Worm (Caenorhabditis elegans) whole organism, L1 larva: ENCODE results near the gene srd-39.

Experiments used
- C16A3.4 ChIP-seq: fragments of 150-350 bp; optimal IDR thresholded peaks from 2 replicates; lab custom pipeline; 2014; ENCODE audit warnings: missing biosample characterization, missing genetic modification characterization
- F16B12.6 ChIP-seq: fragments of 150-350 bp; optimal IDR thresholded peaks from 2 replicates; lab custom pipeline; 2014; ENCODE audit warnings: missing biosample characterization, missing genetic modification characterization
- aha-1 ChIP-seq: fragments of 150-350 bp; optimal IDR thresholded peaks from 2 replicates; lab custom pipeline; 2014; ENCODE audit warnings: missing biosample characterization, missing genetic modification characterization
- ama-1 ChIP-seq: fragments of 150-350 bp; optimal IDR thresholded peaks from 2 replicates; lab custom pipeline; 2014
- ceh-63 ChIP-seq: fragments of 200-800 bp; sonication (Bioruptor generic); optimal IDR thresholded peaks from 2 replicates; lab custom pipeline; 2018; ENCODE audit warnings: mild to moderate bottlenecking, missing genetic modification characterization, missing compliant biosample characterization
- ceh-82 ChIP-seq, 3 experiments: fragments of 150-350 bp in 1 of 3; sonication (generic microtip) in 2 of 3; optimal IDR thresholded peaks; 2 replicates each; lab custom pipeline; 2014 to 2017; ENCODE audit warnings: missing biosample characterization in 3 of 3, missing genetic modification characterization in 3 of 3
- dsc-1 ChIP-seq: sonication (generic microtip); optimal IDR thresholded peaks from 2 replicates; lab custom pipeline; 2016; ENCODE audit warnings: mild to moderate bottlenecking, missing genetic modification characterization, missing compliant biosample characterization
- egl-13 ChIP-seq: sonication (generic microtip); optimal IDR thresholded peaks from 2 replicates; lab custom pipeline; 2016; ENCODE audit warnings: missing genotype, missing genetic modification reagents, missing genetic modification characterization, missing compliant biosample characterization
- fkh-8 ChIP-seq: sonication (generic microtip); optimal IDR thresholded peaks from 2 replicates; lab custom pipeline; 2016; ENCODE audit warnings: mild to moderate bottlenecking, missing genetic modification characterization, missing compliant biosample characterization
- fos-1 ChIP-seq: fragments of 150-350 bp; optimal IDR thresholded peaks from 2 replicates; lab custom pipeline; 2014; ENCODE audit warnings: missing biosample characterization, missing genetic modification characterization
- grh-1 ChIP-seq: fragments of 200-800 bp; sonication (Bioruptor generic); IDR thresholded peaks from 2 replicates; pipeline ENCODE4 v1.3.6; 2022; ENCODE audit warnings: missing genetic modification reagents, missing genetic modification characterization, missing compliant biosample characterization
- hlh-17 ChIP-seq: fragments of 200-800 bp; sonication (Bioruptor generic); optimal IDR thresholded peaks from 2 replicates; lab custom pipeline; 2018; ENCODE audit warnings: missing genetic modification characterization, mild to moderate bottlenecking, missing compliant biosample characterization, moderate library complexity, borderline replicate concordance
- hlh-4 ChIP-seq: sonication (generic microtip); optimal IDR thresholded peaks from 2 replicates; lab custom pipeline; 2016; ENCODE audit warnings: mild to moderate bottlenecking, missing genetic modification characterization, missing compliant biosample characterization
- hpl-2 ChIP-seq: fragments of 150-350 bp; optimal IDR thresholded peaks from 2 replicates; lab custom pipeline; 2014; ENCODE audit warnings: missing biosample characterization, missing genetic modification reagents, missing genetic modification characterization
- isw-1 ChIP-seq: fragments of 200-800 bp; sonication (Bioruptor generic); IDR thresholded peaks from 2 replicates; pipeline ENCODE4 v1.3.6; 2022; ENCODE audit warnings: missing genetic modification characterization, missing compliant biosample characterization
- lin-15B ChIP-seq: fragments of 150-350 bp; sonication (generic microtip); optimal IDR thresholded peaks from 3 replicates; lab custom pipeline; 2014; ENCODE audit warnings: missing biosample characterization, missing genetic modification characterization
- lin-35 ChIP-seq, 2 experiments: fragments of 150-350 bp; optimal IDR thresholded peaks; 2 replicates each; lab custom pipeline; 2014; ENCODE audit warnings: missing biosample characterization in 2 of 2, missing genetic modification characterization in 2 of 2, missing genetic modification reagents in 2 of 2
- lin-39 ChIP-seq: fragments of 150-350 bp; optimal IDR thresholded peaks from 2 replicates; lab custom pipeline; 2014; ENCODE audit warnings: missing biosample characterization, missing genetic modification reagents, missing genetic modification characterization
- lir-3 ChIP-seq: sonication (generic microtip); optimal IDR thresholded peaks from 2 replicates; lab custom pipeline; 2016; ENCODE audit warnings: mild to moderate bottlenecking, missing genetic modification characterization, moderate library complexity, missing compliant biosample characterization; ENCODE audit not compliant: poor library complexity
- lsy-2 ChIP-seq, 2 experiments: fragments of 150-350 bp; optimal IDR thresholded peaks; 2 replicates each; lab custom pipeline; 2014; ENCODE audit warnings: missing biosample characterization in 2 of 2, missing genetic modification characterization in 2 of 2
- mep-1 ChIP-seq: fragments of 150-350 bp; optimal IDR thresholded peaks from 2 replicates; lab custom pipeline; 2014; ENCODE audit warnings: missing biosample characterization, missing genetic modification characterization
- nhr-12 ChIP-seq: sonication (generic microtip); optimal IDR thresholded peaks from 2 replicates; lab custom pipeline; 2017; ENCODE audit warnings: missing biosample characterization, missing genetic modification characterization
- nhr-19 ChIP-seq: fragments of 200-800 bp; sonication (Bioruptor generic); conservative IDR thresholded peaks from 2 replicates; pipeline ENCODE4 v1.3.6; 2022; ENCODE audit warnings: missing genetic modification characterization, missing compliant biosample characterization
- nhr-20 ChIP-seq: sonication (generic microtip); optimal IDR thresholded peaks from 2 replicates; lab custom pipeline; 2016; ENCODE audit warnings: mild to moderate bottlenecking, missing genetic modification characterization, missing compliant biosample characterization
- nhr-28 ChIP-seq: fragments of 150-350 bp; optimal IDR thresholded peaks from 2 replicates; lab custom pipeline; 2014; ENCODE audit warnings: missing biosample characterization, missing genetic modification characterization
- nhr-47 ChIP-seq: sonication (generic microtip); optimal IDR thresholded peaks from 2 replicates; lab custom pipeline; 2016; ENCODE audit warnings: mild to moderate bottlenecking, missing genetic modification characterization, moderate library complexity, missing compliant biosample characterization
- nhr-76 ChIP-seq: sonication (generic microtip); optimal IDR thresholded peaks from 2 replicates; lab custom pipeline; 2017; ENCODE audit warnings: missing biosample characterization, missing genetic modification characterization
- nhr-77 ChIP-seq: fragments of 150-350 bp; optimal IDR thresholded peaks from 2 replicates; lab custom pipeline; 2014; ENCODE audit warnings: missing biosample characterization, missing genetic modification characterization
- nhr-84 ChIP-seq: sonication (generic microtip); optimal IDR thresholded peaks from 2 replicates; lab custom pipeline; 2017; ENCODE audit warnings: missing biosample characterization, missing genetic modification characterization
- nhr-85 ChIP-seq: sonication (generic microtip); peaks from one replicate; lab custom pipeline; 2016; ENCODE audit warnings: missing genetic modification characterization, inconsistent platforms, missing compliant biosample characterization
- pag-3 ChIP-seq: sonication (generic microtip); optimal IDR thresholded peaks from 2 replicates; lab custom pipeline; 2017; ENCODE audit warnings: missing genetic modification characterization, mild to moderate bottlenecking, missing compliant biosample characterization, antibody characterized with exemption, borderline replicate concordance; ENCODE audit not compliant: insufficient read depth
- pax-3 ChIP-seq: fragments of 200-800 bp; sonication (Bioruptor generic); optimal IDR thresholded peaks from 2 replicates; lab custom pipeline; 2018; ENCODE audit warnings: mild to moderate bottlenecking, missing genetic modification characterization, moderate library complexity, missing compliant biosample characterization
- rnt-1 ChIP-seq: sonication (generic microtip); optimal IDR thresholded peaks from 2 replicates; lab custom pipeline; 2016; ENCODE audit warnings: mild to moderate bottlenecking, missing genetic modification characterization, moderate library complexity, missing compliant biosample characterization
- skn-1 ChIP-seq: fragments of 150-350 bp; optimal IDR thresholded peaks from 2 replicates; lab custom pipeline; 2014; ENCODE audit warnings: missing biosample characterization, missing genetic modification characterization
- sox-4 ChIP-seq: sonication (generic microtip); optimal IDR thresholded peaks from 2 replicates; lab custom pipeline; 2016; ENCODE audit warnings: missing genetic modification characterization, missing compliant biosample characterization
- swsn-7 ChIP-seq: sonication (generic microtip); optimal IDR thresholded peaks from 2 replicates; lab custom pipeline; 2016; ENCODE audit warnings: missing genetic modification characterization, missing compliant biosample characterization
- tbx-2 ChIP-seq: sonication (generic microtip); optimal IDR thresholded peaks from 2 replicates; lab custom pipeline; 2016; ENCODE audit warnings: missing genetic modification characterization, missing compliant biosample characterization
- unc-130 ChIP-seq: fragments of 150-350 bp; optimal IDR thresholded peaks from 2 replicates; lab custom pipeline; 2017; ENCODE audit warnings: missing biosample characterization, missing genetic modification characterization, inconsistent platforms
- unc-30 ChIP-seq: sonication (generic microtip); optimal IDR thresholded peaks from 2 replicates; lab custom pipeline; 2017; ENCODE audit warnings: missing biosample characterization, missing genetic modification characterization
- unc-98 ChIP-seq: fragments of 200-800 bp; sonication (Bioruptor generic); IDR thresholded peaks from 2 replicates; pipeline ENCODE4 v1.3.6; 2022; ENCODE audit warnings: missing genetic modification characterization, missing compliant biosample characterization
- zip-4 ChIP-seq: fragments of 200-800 bp; sonication (Bioruptor generic); optimal IDR thresholded peaks from 2 replicates; lab custom pipeline; 2018; ENCODE audit warnings: mild to moderate bottlenecking, missing genetic modification characterization, moderate library complexity, missing compliant biosample characterization
- ztf-11 ChIP-seq, 2 experiments: sonication (generic microtip); optimal IDR thresholded peaks; 2 replicates each; lab custom pipeline; 2016 to 2017; ENCODE audit warnings: missing genetic modification characterization in 2 of 2, missing biosample characterization in 1 of 2, missing compliant biosample characterization in 1 of 2

srd-39 gene

ce11 chrX:13290531-13290930, 9.9 kb downstream of the srd-39 start, which contains the start of gene R04D3.3:
Gene R04D3.3, minus strand, starts transcription at chrX:13290631.
- TF ChIP-seq egl-13 (tag; lab: Kevin White, UChicago): no peak
- TF ChIP-seq nhr-20: no peak
- TF ChIP-seq hlh-4 (tag; lab: Kevin White, UChicago): no peak
- no peak for TF ChIP-seq ztf-11 (tag; optimal IDR thresholded peaks at IDR 0.05; lab: Kevin White, UChicago)
- no peak for TF ChIP-seq rnt-1 (tag; lab: Kevin White, UChicago)
- no peak for TF ChIP-seq nhr-84 (tag; lab: Kevin White, UChicago)
- no peak for TF ChIP-seq skn-1 (tag; lab: Kevin White, UChicago)
- no peak for TF ChIP-seq ama-1
- TF ChIP-seq pax-3 (tag; lab: Kevin White, UChicago): no peak
- TF ChIP-seq lir-3 (tag; lab: Kevin White, UChicago): no peak
- no peak for TF ChIP-seq dsc-1 (tag; lab: Kevin White, UChicago)
- no peak for TF ChIP-seq fkh-8 (tag; lab: Kevin White, UChicago)
- TF ChIP-seq sox-4 (tag; lab: Kevin White, UChicago): no peak
- TF ChIP-seq aha-1 (tag; lab: Kevin White, UChicago): no peak
- no peak for TF ChIP-seq unc-98 (GFP tag; lab: Robert Waterston, UW)
- no peak for TF ChIP-seq tbx-2 (tag; lab: Kevin White, UChicago)
- TF ChIP-seq ceh-82 (tag; optimal IDR thresholded peaks at IDR 0.05; lab: Kevin White, UChicago): no peak
- no peak for TF ChIP-seq lsy-2 (tag; optimal IDR thresholded peaks at IDR 0.05; lab: Kevin White, UChicago)
- TF ChIP-seq lin-39 (tag; lab: Kevin White, UChicago): no peak

ce11 chrX:13288715-13289114, 11.7 kb downstream of the srd-39 start, which contains the start of gene R04D3.4:
Gene R04D3.4, minus strand, starts transcription at chrX:13288815.
- no peak for TF ChIP-seq unc-130
- no peak for TF ChIP-seq ceh-63 (GFP tag; lab: Kevin White, UChicago)
- TF ChIP-seq lin-35 (GFP tag; optimal IDR thresholded peaks at IDR 0.05; lab: Kevin White, UChicago): no peak
- TF ChIP-seq pax-3 (tag; lab: Kevin White, UChicago): no peak
- no peak for TF ChIP-seq ceh-82 (tag; optimal IDR thresholded peaks at IDR 0.05; lab: Kevin White, UChicago)
- no peak for TF ChIP-seq fos-1 (tag; lab: Kevin White, UChicago)
- no peak for TF ChIP-seq nhr-47
- TF ChIP-seq swsn-7 (tag; lab: Kevin White, UChicago): no peak
- TF ChIP-seq nhr-77 (tag; lab: Kevin White, UChicago): no peak
- TF ChIP-seq nhr-19 (GFP tag; lab: Robert Waterston, UW): no peak
- TF ChIP-seq nhr-12 (tag; lab: Kevin White, UChicago): no peak
- no peak for TF ChIP-seq nhr-84 (tag; lab: Kevin White, UChicago)
- no peak for TF ChIP-seq pag-3 (tag; lab: Kevin White, UChicago)
- no peak for TF ChIP-seq F16B12.6 (tag; lab: Kevin White, UChicago)
- TF ChIP-seq nhr-76 (tag; lab: Kevin White, UChicago): no peak
- TF ChIP-seq hpl-2: no peak
- TF ChIP-seq aha-1 (tag; lab: Kevin White, UChicago): no peak

- TF ChIP-seq dsc-1 (tag; lab: Kevin White, UChicago) (no peak), nhr-85 (no peak), grh-1 (no peak), nhr-84 (tag; lab: Kevin White, UChicago) (no peak), hlh-17 (no peak), zip-4 (no peak), tbx-2 (tag; lab: Kevin White, UChicago) (no peak), isw-1 (no peak), aha-1 (tag; lab: Kevin White, UChicago) (no peak), sox-4 (tag; lab: Kevin White, UChicago) (no peak), unc-98 (GFP tag; lab: Robert Waterston, UW) (no peak), C16A3.4 (tag; lab: Kevin White, UChicago) (no peak), nhr-28 (tag; lab: Kevin White, UChicago) (no peak), unc-30 (tag; lab: Kevin White, UChicago) (no peak), ama-1 (no peak), fkh-8 (tag; lab: Kevin White, UChicago) (no peak), mep-1 (tag; lab: Kevin White, UChicago) (no peak), lin-15B (tag; lab: Kevin White, UChicago) (no peak)
These were observed 13.9 kb downstream of the srd-39 start, which contains the start of gene R04D3.2 for ce11 chrX:13286533-13286932. Gene R04D3.2, minus strand, starts transcription at chrX:13286633.
